Fruit fly (Drosophila melanogaster) whole organism, embryonic: ENCODE data around the gene Apt1.

Experiments
- CG30403 ChIP-seq: fragments of 200-800 bp; sonication (Bioruptor generic); optimal IDR thresholded peaks from 3 replicates; lab custom pipeline; 2016; ENCODE audit warnings: missing biosample characterization, missing genetic modification characterization
- Hey ChIP-seq: fragments of 200-800 bp; sonication (Bioruptor generic); optimal IDR thresholded peaks from 3 replicates; lab custom pipeline; 2018; ENCODE audit warnings: missing biosample characterization, mild to moderate bottlenecking, missing genetic modification characterization
- NC2β ChIP-seq: fragments of 200-800 bp; sonication (Bioruptor generic); optimal IDR thresholded peaks from 2 replicates; lab custom pipeline; 2016; ENCODE audit warnings: missing biosample characterization, missing genetic modification characterization
- ind ChIP-seq: fragments of 200-800 bp; sonication (Bioruptor generic); optimal IDR thresholded peaks from 3 replicates; lab custom pipeline; 2016; ENCODE audit warnings: missing biosample characterization, missing genetic modification characterization
- tio ChIP-seq: fragments of 200-800 bp; sonication (Bioruptor generic); optimal IDR thresholded peaks from 2 replicates; lab custom pipeline; 2017; ENCODE audit warnings: missing biosample characterization, missing genetic modification characterization, inconsistent platforms

- TF ChIP-seq tio (GFP tag; lab: Kevin White, UChicago) (no peak), CG30403 (no peak), Hey (tag; lab: Kevin White, UChicago) (no peak), NC2β (no peak), ind (GFP tag; lab: Kevin White, UChicago) (no peak)
Measured at dm6 chr3L:11580919-11581318, 46.9 kb upstream of the Apt1 start, which contains the start of gene CG43391.
